Fruit fly (Drosophila melanogaster) whole organism, larva: ENCODE measurements around the gene Best3.

Experiments
- noc ChIP-seq: fragments of 200-800 bp; sonication (Bioruptor generic); optimal IDR thresholded peaks from 3 replicates; lab custom pipeline; 2019; ENCODE audit warnings: missing biosample characterization, mild to moderate bottlenecking, missing genetic modification characterization, moderate library complexity

Best3 gene

dm6 chr3L:15311457-15312368 lies 9.1 kb upstream of the Best3 start:
- TF ChIP-seq noc (tag; lab: Kevin White, UChicago) = no peak

- no peak for TF ChIP-seq noc (tag; lab: Kevin White, UChicago)
These were observed 3.9 kb upstream of the Best3 start for dm6 chr3L:15306447-15306846.

dm6 chr3L:15305036-15305613 lies 2.5 kb upstream of the Best3 start:
- no peak for TF ChIP-seq noc (tag; lab: Kevin White, UChicago)

dm6 chr3L:15304224-15305035 lies 1.8 kb upstream of the Best3 start, which contains the start of gene CG7255:
Gene CG7255 (plus strand): TSS chr3L:15304255.
- TF ChIP-seq noc (tag; lab: Kevin White, UChicago) = peak; percentile 55

- no peak for TF ChIP-seq noc (tag; lab: Kevin White, UChicago)
These were observed 1.0 kb upstream of the Best3 start for dm6 chr3L:15303630-15304029.

- no peak for TF ChIP-seq noc (tag; lab: Kevin White, UChicago)
These were observed 3.9 kb downstream of the Best3 start, which contains the start of gene Best4 for dm6 chr3L:15298658-15299057. Gene Best4 (plus strand): TSS chr3L:15298958.

dm6 chr3L:15289257-15289762 lies 13.3 kb downstream of the Best3 start:
- no peak for TF ChIP-seq noc (tag; lab: Kevin White, UChicago)

- TF ChIP-seq noc (tag; lab: Kevin White, UChicago) = no peak
These were observed 15.6 kb downstream of the Best3 start for dm6 chr3L:15286948-15287347.

- no peak for TF ChIP-seq noc (tag; lab: Kevin White, UChicago)
These were observed 21.5 kb downstream of the Best3 start for dm6 chr3L:15281069-15281468.

dm6 chr3L:15275469-15276153 lies 27.0 kb downstream of the Best3 start:
- no peak for TF ChIP-seq noc (tag; lab: Kevin White, UChicago)

- no peak for TF ChIP-seq noc (tag; lab: Kevin White, UChicago)
These were observed 33.7 kb downstream of the Best3 start for dm6 chr3L:15268707-15269385.

- no peak for TF ChIP-seq noc (tag; lab: Kevin White, UChicago)
These were observed 34.6 kb downstream of the Best3 start for dm6 chr3L:15267710-15268609.

- TF ChIP-seq noc (tag; lab: Kevin White, UChicago) = no peak
These were observed 36.0 kb downstream of the Best3 start for dm6 chr3L:15266628-15267027.
